Worm (Caenorhabditis elegans) whole organism, L3 larva: ENCODE results near the gene T01H3.5.
A peak's percentile ranks its signal among the peaks of the same experiment; 100 is the strongest.

Source experiments
- ZK546.5 ChIP-seq: sonication (generic microtip); optimal IDR thresholded peaks from 2 replicates; lab custom pipeline; 2017; ENCODE audit warnings: missing biosample characterization, missing genetic modification characterization
- elt-2 ChIP-seq: sonication (generic microtip); optimal IDR thresholded peaks from 2 replicates; lab custom pipeline; 2016; ENCODE audit warnings: missing genetic modification reagents, mild to moderate bottlenecking, missing genetic modification characterization, missing compliant biosample characterization
- elt-3 ChIP-seq, 3 experiments: fragments of 150-350 bp in 1 of 3; sonication (generic microtip) in 2 of 3; optimal IDR thresholded peaks; 2 replicates in 2 of 3; 4 replicates in 1 of 3; lab custom pipeline; 2014 to 2017; ENCODE audit warnings: missing biosample characterization in 3 of 3, missing genetic modification characterization in 3 of 3
- pha-4 ChIP-seq: fragments of 150-350 bp; optimal IDR thresholded peaks from 2 replicates; lab custom pipeline; 2014; ENCODE audit warnings: missing biosample characterization, missing genetic modification reagents, missing genetic modification characterization

- TF ChIP-seq pha-4 (tag; lab: Kevin White, UChicago): peak; percentile 61
- no peak for TF ChIP-seq ZK546.5 (tag; lab: Kevin White, UChicago)
- no peak for TF ChIP-seq elt-3 (tag; optimal IDR thresholded peaks at IDR 0.05; lab: Kevin White, UChicago)
- peak; percentile 22 for TF ChIP-seq elt-2 (tag; lab: Kevin White, UChicago)
Observed at ce11 chrII:7857485-7858010, 21.9 kb upstream of the T01H3.5 start, which contains the start of the genes cec-3 and T09A5.15.
